Fruit fly (Drosophila melanogaster) whole organism, embryonic: ENCODE measurements around the gene Cyp12a4.

Experiments
- Abd-B ChIP-seq: fragments of 200-800 bp; sonication (Bioruptor generic); optimal IDR thresholded peaks from 2 replicates; lab custom pipeline; 2018; ENCODE audit warnings: missing biosample characterization, mild to moderate bottlenecking, missing genetic modification characterization, moderate library complexity
- CG10147 ChIP-seq: fragments of 200-800 bp; sonication (Bioruptor generic); optimal IDR thresholded peaks from 2 replicates; lab custom pipeline; 2019; ENCODE audit warnings: missing biosample characterization, mild to moderate bottlenecking, missing genetic modification characterization, moderate library complexity
- CG10462 ChIP-seq: fragments of 200-800 bp; sonication (Bioruptor generic); optimal IDR thresholded peaks from 2 replicates; lab custom pipeline; 2016; ENCODE audit warnings: missing biosample characterization, missing genetic modification characterization
- CG10543 ChIP-seq: fragments of 200-800 bp; sonication (Bioruptor generic); optimal IDR thresholded peaks from 3 replicates; lab custom pipeline; 2017; ENCODE audit warnings: missing biosample characterization, mild to moderate bottlenecking, missing genetic modification characterization, moderate library complexity
- CG12391 ChIP-seq: fragments of 200-800 bp; sonication (Bioruptor generic); optimal IDR thresholded peaks from 3 replicates; lab custom pipeline; 2018; ENCODE audit warnings: missing biosample characterization, mild to moderate bottlenecking, missing genetic modification characterization, moderate library complexity
- CG14710 ChIP-seq: fragments of 200-800 bp; sonication (Bioruptor generic); optimal IDR thresholded peaks from 3 replicates; lab custom pipeline; 2019; ENCODE audit warnings: missing biosample characterization, mild to moderate bottlenecking, missing genetic modification characterization, moderate library complexity
- CG15601 ChIP-seq: fragments of 200-800 bp; sonication (Bioruptor generic); optimal IDR thresholded peaks from 3 replicates; lab custom pipeline; 2019; ENCODE audit warnings: missing biosample characterization, mild to moderate bottlenecking, missing genetic modification characterization, moderate library complexity
- CG17328 ChIP-seq: fragments of 200-800 bp; sonication (Bioruptor generic); IDR thresholded peaks from 2 replicates; pipeline ENCODE4 v1.3.6; 2022; ENCODE audit warnings: missing biosample characterization, missing genetic modification characterization
- CG2202 ChIP-seq: fragments of 200-800 bp; sonication (Bioruptor generic); optimal IDR thresholded peaks from 2 replicates; lab custom pipeline; 2018; ENCODE audit warnings: missing biosample characterization, mild to moderate bottlenecking, missing genetic modification characterization
- CG34376 ChIP-seq: fragments of 200-800 bp; sonication (Bioruptor generic); optimal IDR thresholded peaks from 2 replicates; lab custom pipeline; 2018; ENCODE audit warnings: missing biosample characterization, mild to moderate bottlenecking, missing genetic modification characterization
- CG34422 ChIP-seq: fragments of 200-800 bp; sonication (Bioruptor generic); IDR thresholded peaks from 3 replicates; pipeline ENCODE4 v1.3.6; 2022; ENCODE audit warnings: missing biosample characterization, missing genetic modification characterization
- CG5953 ChIP-seq: fragments of 200-800 bp; sonication (Bioruptor generic); IDR thresholded peaks from 2 replicates; pipeline ENCODE4 v1.3.6; 2022; ENCODE audit warnings: missing biosample characterization, missing genetic modification characterization
- Camta ChIP-seq: fragments of 200-800 bp; sonication (Bioruptor generic); optimal IDR thresholded peaks from 2 replicates; lab custom pipeline; 2016; ENCODE audit warnings: missing biosample characterization, missing genetic modification characterization
- CrebB ChIP-seq: fragments of 200-800 bp; sonication (Bioruptor generic); optimal IDR thresholded peaks from 3 replicates; lab custom pipeline; 2018; ENCODE audit warnings: missing biosample characterization, mild to moderate bottlenecking, missing genetic modification characterization
- Deaf1 ChIP-seq: fragments of 200-800 bp; optimal IDR thresholded peaks from 3 replicates; lab custom pipeline; 2019; ENCODE audit warnings: missing biosample characterization, mild to moderate bottlenecking, missing genetic modification characterization, moderate library complexity
- Doc3 ChIP-seq: fragments of 200-800 bp; sonication (Bioruptor generic); IDR thresholded peaks from 3 replicates; pipeline ENCODE4 v1.3.6; 2022; ENCODE audit warnings: missing biosample characterization, missing genetic modification characterization; ENCODE audit not compliant: partially characterized antibody
- E2f1 ChIP-seq: fragments of 200-800 bp; sonication (Bioruptor generic); IDR thresholded peaks from 2 replicates; pipeline ENCODE4 v1.3.6; 2022; ENCODE audit warnings: missing biosample characterization, missing genetic modification characterization
- Fer1 ChIP-seq: fragments of 200-800 bp; sonication (Bioruptor generic); optimal IDR thresholded peaks from 2 replicates; lab custom pipeline; 2017; ENCODE audit warnings: missing biosample characterization, mild to moderate bottlenecking, missing genetic modification characterization
- GATAe ChIP-seq: fragments of 200-800 bp; sonication (Bioruptor generic); conservative IDR thresholded peaks from 2 replicates; pipeline ENCODE4 v1.3.6; 2022; ENCODE audit warnings: missing biosample characterization, missing genetic modification characterization
- HmgZ ChIP-seq: fragments of 200-800 bp; sonication (Bioruptor generic); optimal IDR thresholded peaks from 2 replicates; lab custom pipeline; 2018; ENCODE audit warnings: missing biosample characterization, mild to moderate bottlenecking, missing genetic modification characterization
- Lim3 ChIP-seq: fragments of 200-800 bp; sonication (Bioruptor generic); IDR thresholded peaks from 2 replicates; pipeline ENCODE4 v1.3.6; 2022; ENCODE audit warnings: missing biosample characterization, missing genetic modification characterization
- Max ChIP-seq: fragments of 200-800 bp; sonication (Bioruptor generic); optimal IDR thresholded peaks from 2 replicates; lab custom pipeline; 2016; ENCODE audit warnings: missing biosample characterization, mild to moderate bottlenecking, missing genetic modification characterization
- Myb ChIP-seq: fragments of 200-800 bp; sonication (Bioruptor generic); optimal IDR thresholded peaks from 2 replicates; lab custom pipeline; 2016; ENCODE audit warnings: missing biosample characterization, missing genetic modification characterization
- Oli ChIP-seq: fragments of 200-800 bp; sonication (Bioruptor generic); optimal IDR thresholded peaks from 2 replicates; lab custom pipeline; 2018; ENCODE audit warnings: missing biosample characterization, mild to moderate bottlenecking, missing genetic modification characterization, moderate library complexity
- Opbp ChIP-seq: fragments of 200-800 bp; sonication (Bioruptor generic); IDR thresholded peaks from 3 replicates; pipeline ENCODE4 v1.3.6; 2022; ENCODE audit warnings: missing biosample characterization, missing genetic modification characterization; ENCODE audit not compliant: partially characterized antibody
- Pdp1 ChIP-seq, 2 experiments: fragments of 200-800 bp; sonication (Bioruptor generic); optimal IDR thresholded peaks; 3 replicates each; lab custom pipeline; 2016; ENCODE audit warnings: missing biosample characterization in 2 of 2, missing genetic modification characterization in 2 of 2, mild to moderate bottlenecking in 1 of 2, moderate library complexity in 1 of 2
- Ssrp ChIP-seq: fragments of 200-800 bp; sonication (Bioruptor generic); optimal IDR thresholded peaks from 2 replicates; lab custom pipeline; 2018; ENCODE audit warnings: missing biosample characterization, mild to moderate bottlenecking, missing genetic modification characterization, moderate library complexity
- ab ChIP-seq: fragments of 200-800 bp; sonication (Bioruptor generic); optimal IDR thresholded peaks from 2 replicates; lab custom pipeline; 2016; ENCODE audit warnings: missing biosample characterization, missing genetic modification characterization
- caup ChIP-seq: fragments of 200-800 bp; sonication (Bioruptor generic); optimal IDR thresholded peaks from 3 replicates; lab custom pipeline; 2017; ENCODE audit warnings: missing biosample characterization, mild to moderate bottlenecking, missing genetic modification characterization, moderate library complexity; ENCODE audit not compliant: severe bottlenecking
- crol ChIP-seq: fragments of 200-800 bp; sonication (Bioruptor generic); IDR thresholded peaks from 2 replicates; pipeline ENCODE4 v1.3.6; 2022; ENCODE audit warnings: missing biosample characterization, missing genetic modification characterization
- cwo ChIP-seq: fragments of 200-800 bp; sonication (Bioruptor generic); optimal IDR thresholded peaks from 3 replicates; lab custom pipeline; 2017; ENCODE audit warnings: missing biosample characterization, missing genetic modification characterization, mild to moderate bottlenecking, moderate library complexity, missing genetic modification reagents
- eve ChIP-seq, 2 experiments: fragments of >200 bp; optimal IDR thresholded peaks; 2 replicates each; lab custom pipeline; 2017; ENCODE audit warnings: missing biosample characterization in 2 of 2, missing genetic modification characterization in 2 of 2
- exex ChIP-seq: fragments of 200-800 bp; sonication (Bioruptor generic); optimal IDR thresholded peaks from 4 replicates; lab custom pipeline; 2018; ENCODE audit warnings: missing biosample characterization, mild to moderate bottlenecking, missing genetic modification characterization, moderate library complexity
- hb ChIP-seq: fragments of 200-800 bp; sonication (Bioruptor generic); IDR thresholded peaks from 3 replicates; pipeline ENCODE4 v1.3.6; 2022; ENCODE audit warnings: missing biosample characterization, missing genetic modification characterization; ENCODE audit not compliant: partially characterized antibody
- mirr ChIP-seq: fragments of 200-800 bp; sonication (Bioruptor generic); optimal IDR thresholded peaks from 3 replicates; lab custom pipeline; 2018; ENCODE audit warnings: missing biosample characterization, mild to moderate bottlenecking, missing genetic modification characterization
- nerfin-1 ChIP-seq: fragments of 200-800 bp; sonication (Bioruptor generic); optimal IDR thresholded peaks from 3 replicates; lab custom pipeline; 2019; ENCODE audit warnings: missing biosample characterization, mild to moderate bottlenecking, missing genetic modification characterization, moderate library complexity
- peb ChIP-seq: fragments of 200-800 bp; sonication (Bioruptor generic); IDR thresholded peaks from 2 replicates; pipeline ENCODE4 v1.3.6; 2022; ENCODE audit warnings: missing biosample characterization, missing genetic modification characterization
- sc ChIP-seq, 3 experiments: fragments of >200 bp in 2 of 3; fragments of 200-800 bp in 1 of 3; sonication (Bioruptor generic) in 1 of 3; optimal IDR thresholded peaks; 2 replicates in 2 of 3; 3 replicates in 1 of 3; lab custom pipeline; 2017; ENCODE audit warnings: mild to moderate bottlenecking in 1 of 3, missing biosample characterization in 1 of 3, missing genetic modification characterization in 1 of 3, missing genetic modification reagents in 1 of 3
- sd ChIP-seq: fragments of 200-800 bp; sonication (Bioruptor generic); optimal IDR thresholded peaks from 3 replicates; lab custom pipeline; 2018; ENCODE audit warnings: missing biosample characterization, mild to moderate bottlenecking, missing genetic modification characterization, moderate library complexity
- sima ChIP-seq: fragments of 200-800 bp; sonication (Bioruptor generic); optimal IDR thresholded peaks from 2 replicates; lab custom pipeline; 2016; ENCODE audit warnings: missing biosample characterization, missing genetic modification characterization
- sqz ChIP-seq: fragments of 200-800 bp; sonication (Bioruptor generic); optimal IDR thresholded peaks from 3 replicates; lab custom pipeline; 2018; ENCODE audit warnings: missing biosample characterization, mild to moderate bottlenecking, missing genetic modification characterization
- sug ChIP-seq: fragments of 200-800 bp; optimal IDR thresholded peaks from 2 replicates; lab custom pipeline; 2019; ENCODE audit warnings: missing biosample characterization, mild to moderate bottlenecking, missing genetic modification characterization, moderate library complexity
- trem ChIP-seq: fragments of 200-800 bp; optimal IDR thresholded peaks from 3 replicates; lab custom pipeline; 2019; ENCODE audit warnings: missing biosample characterization, mild to moderate bottlenecking, missing genetic modification characterization, moderate library complexity
- tx ChIP-seq: fragments of 200-800 bp; sonication (Bioruptor generic); optimal IDR thresholded peaks from 2 replicates; lab custom pipeline; 2016; ENCODE audit warnings: missing biosample characterization, missing genetic modification characterization
- unc-4 ChIP-seq: fragments of 200-800 bp; sonication (Bioruptor generic); IDR thresholded peaks from 2 replicates; pipeline ENCODE4 v1.3.6; 2022; ENCODE audit warnings: missing biosample characterization, missing genetic modification characterization; ENCODE audit not compliant: partially characterized antibody
- vnd ChIP-seq: fragments of 200-800 bp; sonication (Bioruptor generic); IDR thresholded peaks from 3 replicates; pipeline ENCODE4 v1.3.6; 2022; ENCODE audit warnings: missing biosample characterization, missing genetic modification characterization; ENCODE audit not compliant: partially characterized antibody
- wek ChIP-seq: fragments of 200-800 bp; sonication (Bioruptor generic); optimal IDR thresholded peaks from 3 replicates; lab custom pipeline; 2018; ENCODE audit warnings: missing biosample characterization, mild to moderate bottlenecking, missing genetic modification characterization, moderate library complexity

Cyp12a4 gene

DNA sequence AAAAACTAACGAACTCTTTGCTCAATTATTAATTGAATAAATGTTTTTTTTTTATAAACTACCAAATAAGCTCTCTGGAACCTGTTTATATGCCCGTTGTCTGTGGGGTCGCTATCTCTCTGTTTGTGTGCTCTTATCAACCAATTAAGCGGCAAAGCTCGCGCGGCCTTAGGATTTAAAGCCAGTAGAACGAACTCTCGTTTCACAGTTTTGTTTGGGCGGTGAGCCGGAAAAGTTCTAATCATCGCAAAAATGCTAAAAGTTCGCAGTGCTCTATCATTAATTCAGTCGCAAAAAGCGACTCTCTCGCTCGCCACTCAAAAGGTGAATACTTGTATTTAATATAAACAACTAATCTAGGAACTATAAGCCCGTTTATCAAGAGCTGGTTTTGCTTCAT lies at the start of gene Cyp12a4 (continued):
- no peak for TF ChIP-seq tx (GFP tag; lab: Kevin White, UChicago)

DNA sequence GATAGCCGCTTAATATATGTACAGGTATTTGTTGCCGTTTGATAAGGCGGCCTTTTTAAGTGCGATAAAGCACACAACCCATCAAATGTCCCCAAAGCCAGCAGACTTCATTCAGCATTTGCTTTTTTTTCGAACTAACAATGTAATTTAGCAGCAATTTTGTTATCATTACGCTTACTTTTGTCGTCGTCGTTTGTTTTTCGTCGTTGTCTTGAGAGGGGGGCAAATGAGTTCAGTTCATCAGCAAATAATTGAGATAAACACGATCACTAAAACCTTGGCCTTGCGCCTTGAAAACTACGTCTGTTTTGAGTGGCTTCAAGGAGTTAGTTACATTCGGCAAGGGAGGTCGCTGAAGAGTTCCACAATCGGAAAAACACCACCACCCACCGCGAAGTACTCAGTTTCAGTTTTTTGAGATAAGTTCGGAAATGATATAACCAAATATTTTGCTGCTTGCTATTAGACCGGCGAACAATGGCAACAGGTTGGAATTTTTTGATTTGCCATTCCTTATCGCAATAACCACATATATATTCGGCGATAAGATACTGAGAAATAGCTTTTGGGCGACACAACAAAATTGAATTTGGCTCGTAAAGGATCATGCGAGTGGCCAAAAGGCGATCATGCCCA lies 45.9 kb upstream of the Cyp12a4 start:
- no peak for TF ChIP-seq CG15601 (tag; lab: Kevin White, UChicago)
- no peak for TF ChIP-seq CG10462 (GFP tag; lab: Kevin White, UChicago)
- peak in 1 of 2 experiments; percentile 68 for TF ChIP-seq Pdp1 (GFP tag; optimal IDR thresholded peaks at IDR 0.05; lab: Kevin White, UChicago)
- TF ChIP-seq CrebB (tag; lab: Kevin White, UChicago): no peak
- TF ChIP-seq sqz: no peak
- TF ChIP-seq sc (optimal IDR thresholded peaks at IDR 0.05; lab: Kevin White, UChicago): no peak
- no peak for TF ChIP-seq sc (GFP tag; optimal IDR thresholded peaks at IDR 0.05; lab: Kevin White, UChicago)
- TF ChIP-seq peb (GFP tag; lab: Robert Waterston, UW): no peak
- TF ChIP-seq wek (GFP tag; lab: Kevin White, UChicago): no peak
- no peak for TF ChIP-seq CG34422 (GFP tag; lab: Robert Waterston, UW)
- TF ChIP-seq CG12391 (tag; lab: Kevin White, UChicago): no peak
- peak; percentile 20 for TF ChIP-seq cwo (GFP tag; lab: Kevin White, UChicago)
- no peak for TF ChIP-seq CG2202 (tag; lab: Kevin White, UChicago)
- no peak for TF ChIP-seq trem (tag; lab: Kevin White, UChicago)
- TF ChIP-seq Opbp (GFP tag; lab: Robert Waterston, UW): no peak
- TF ChIP-seq Deaf1 (tag; lab: Kevin White, UChicago): no peak
- TF ChIP-seq vnd (GFP tag; lab: Robert Waterston, UW): no peak
- TF ChIP-seq CG14710 (tag; lab: Kevin White, UChicago): no peak
- TF ChIP-seq sug: peak; percentile 96
- TF ChIP-seq HmgZ (tag; lab: Kevin White, UChicago): peak; percentile 11
- TF ChIP-seq CG5953: no peak
- no peak for TF ChIP-seq Camta (GFP tag; lab: Kevin White, UChicago)
- no peak for TF ChIP-seq Lim3 (GFP tag; lab: Robert Waterston, UW)
- peak; percentile 44; the same call in 1 of the 2 replicates for TF ChIP-seq GATAe (GFP tag; lab: Robert Waterston, UW)
- no peak for TF ChIP-seq nerfin-1 (tag; lab: Kevin White, UChicago)
- no peak for TF ChIP-seq ab (GFP tag; lab: Kevin White, UChicago)
- no peak for TF ChIP-seq unc-4 (GFP tag; lab: Robert Waterston, UW)
- TF ChIP-seq Abd-B (GFP tag; lab: Kevin White, UChicago): no peak
- TF ChIP-seq eve (GFP tag; optimal IDR thresholded peaks at IDR 0.05; lab: Kevin White, UChicago): no peak
- no peak for TF ChIP-seq crol (GFP tag; lab: Robert Waterston, UW)
- TF ChIP-seq exex: peak; percentile 85
- peak; percentile 57 for TF ChIP-seq CG10543 (GFP tag; lab: Kevin White, UChicago)
- no peak for TF ChIP-seq Ssrp
- TF ChIP-seq Doc3 (GFP tag; lab: Robert Waterston, UW): no peak
- TF ChIP-seq Fer1 (GFP tag; lab: Kevin White, UChicago): peak; percentile 28
- no peak for TF ChIP-seq CG17328
- TF ChIP-seq Max (GFP tag; lab: Kevin White, UChicago): no peak
- TF ChIP-seq CG10147: no peak
- no peak for TF ChIP-seq Myb
- TF ChIP-seq CG34376 (GFP tag; lab: Kevin White, UChicago): peak; percentile 37
- TF ChIP-seq mirr: peak; percentile 56
- TF ChIP-seq sima (GFP tag; lab: Kevin White, UChicago): no peak
- TF ChIP-seq hb (GFP tag; lab: Robert Waterston, UW): no peak
- peak; percentile 16 for TF ChIP-seq caup
- peak; percentile 93 for TF ChIP-seq sd
- TF ChIP-seq Oli (tag; lab: Kevin White, UChicago): no peak
- TF ChIP-seq E2f1: no peak
